Fruit fly (Drosophila melanogaster) whole organism, embryonic: ENCODE results near the gene ara.
A peak's percentile ranks its signal among the peaks of the same experiment; 100 is the strongest.

ENCODE experiments used
- ATbp ChIP-seq: fragments of 200-800 bp; sonication (Bioruptor generic); optimal IDR thresholded peaks from 2 replicates; lab custom pipeline; 2017; ENCODE audit warnings: missing biosample characterization, mild to moderate bottlenecking, missing genetic modification characterization, missing genetic modification reagents
- Abd-B ChIP-seq: fragments of 200-800 bp; sonication (Bioruptor generic); optimal IDR thresholded peaks from 2 replicates; lab custom pipeline; 2018; ENCODE audit warnings: missing biosample characterization, mild to moderate bottlenecking, missing genetic modification characterization, moderate library complexity
- Ada2b ChIP-seq: fragments of 200-800 bp; sonication (Bioruptor generic); IDR thresholded peaks from 2 replicates; pipeline ENCODE4 v1.3.6; 2022; ENCODE audit warnings: missing biosample characterization, missing genetic modification characterization
- Atf6 ChIP-seq: fragments of 200-800 bp; sonication (Bioruptor generic); IDR thresholded peaks from 2 replicates; pipeline ENCODE4 v1.3.6; 2022; ENCODE audit warnings: missing biosample characterization, missing genetic modification characterization
- Bteb2 ChIP-seq: fragments of 200-800 bp; sonication (Bioruptor generic); optimal IDR thresholded peaks from 2 replicates; lab custom pipeline; 2016; ENCODE audit warnings: missing biosample characterization, missing genetic modification characterization
- CG11696 ChIP-seq: fragments of 200-800 bp; sonication (Bioruptor generic); IDR thresholded peaks from 2 replicates; pipeline ENCODE4 v1.3.6; 2022; ENCODE audit warnings: missing biosample characterization, missing genetic modification characterization
- CG1233 ChIP-seq: fragments of 200-800 bp; sonication (Bioruptor generic); optimal IDR thresholded peaks from 4 replicates; lab custom pipeline; 2018; ENCODE audit warnings: missing biosample characterization, mild to moderate bottlenecking, missing genetic modification characterization
- CG12769 ChIP-seq: fragments of 200-800 bp; sonication (Bioruptor generic); optimal IDR thresholded peaks from 2 replicates; lab custom pipeline; 2019; ENCODE audit warnings: missing biosample characterization, mild to moderate bottlenecking, missing genetic modification characterization, moderate library complexity
- CG13123 ChIP-seq: fragments of 200-800 bp; sonication (Bioruptor generic); optimal IDR thresholded peaks from 2 replicates; lab custom pipeline; 2016; ENCODE audit warnings: missing biosample characterization, missing genetic modification characterization
- CG13287 ChIP-seq: fragments of 200-800 bp; sonication (Bioruptor generic); IDR thresholded peaks from 2 replicates; pipeline ENCODE4 v1.3.6; 2022; ENCODE audit warnings: missing biosample characterization, missing genetic modification characterization; ENCODE audit not compliant: partially characterized antibody
- CG13624 ChIP-seq: fragments of 200-800 bp; sonication (Bioruptor generic); optimal IDR thresholded peaks from 2 replicates; lab custom pipeline; 2016; ENCODE audit warnings: missing biosample characterization, missing genetic modification characterization
- CG14710 ChIP-seq: fragments of 200-800 bp; sonication (Bioruptor generic); optimal IDR thresholded peaks from 3 replicates; lab custom pipeline; 2019; ENCODE audit warnings: missing biosample characterization, mild to moderate bottlenecking, missing genetic modification characterization, moderate library complexity
- CG15011 ChIP-seq: fragments of 200-800 bp; sonication (Bioruptor generic); optimal IDR thresholded peaks from 3 replicates; lab custom pipeline; 2018; ENCODE audit warnings: missing biosample characterization, mild to moderate bottlenecking, missing genetic modification characterization
- CG17328 ChIP-seq: fragments of 200-800 bp; sonication (Bioruptor generic); IDR thresholded peaks from 2 replicates; pipeline ENCODE4 v1.3.6; 2022; ENCODE audit warnings: missing biosample characterization, missing genetic modification characterization
- CG17568 ChIP-seq: fragments of 200-800 bp; sonication (Bioruptor generic); optimal IDR thresholded peaks from 2 replicates; lab custom pipeline; 2018; ENCODE audit warnings: missing biosample characterization, mild to moderate bottlenecking, missing genetic modification characterization, moderate library complexity
- CG17802 ChIP-seq: fragments of 200-800 bp; sonication (Bioruptor generic); optimal IDR thresholded peaks from 2 replicates; lab custom pipeline; 2018; ENCODE audit warnings: missing biosample characterization, mild to moderate bottlenecking, missing genetic modification characterization, moderate library complexity
- CG32532 ChIP-seq: fragments of 200-800 bp; sonication (Bioruptor generic); IDR thresholded peaks from 2 replicates; pipeline ENCODE4 v1.3.6; 2022; ENCODE audit warnings: missing biosample characterization, missing genetic modification characterization
- CG6175 ChIP-seq: fragments of 200-800 bp; sonication (Bioruptor generic); IDR thresholded peaks from 3 replicates; pipeline ENCODE4 v1.3.6; 2022; ENCODE audit warnings: missing biosample characterization, missing genetic modification characterization
- CG6683 ChIP-seq: fragments of 200-800 bp; sonication (Bioruptor generic); optimal IDR thresholded peaks from 2 replicates; lab custom pipeline; 2017; ENCODE audit warnings: missing biosample characterization, mild to moderate bottlenecking, missing genetic modification characterization, missing genetic modification reagents
- CG7786 ChIP-seq: fragments of 200-800 bp; sonication (Bioruptor generic); optimal IDR thresholded peaks from 2 replicates; lab custom pipeline; 2016; ENCODE audit warnings: missing biosample characterization, missing genetic modification characterization
- CG9727 ChIP-seq: fragments of 200-800 bp; sonication (Bioruptor generic); optimal IDR thresholded peaks from 3 replicates; lab custom pipeline; 2017; ENCODE audit warnings: missing biosample characterization, mild to moderate bottlenecking, missing genetic modification characterization
- CG9932 ChIP-seq: fragments of 200-800 bp; sonication (Bioruptor generic); IDR thresholded peaks from 2 replicates; pipeline ENCODE4 v1.3.6; 2022; ENCODE audit warnings: missing biosample characterization, missing genetic modification characterization
- E2f2 ChIP-seq: fragments of 200-800 bp; sonication (Bioruptor generic); IDR thresholded peaks from 2 replicates; pipeline ENCODE4 v1.3.6; 2022; ENCODE audit warnings: missing biosample characterization, missing genetic modification characterization
- HmgZ ChIP-seq: fragments of 200-800 bp; sonication (Bioruptor generic); optimal IDR thresholded peaks from 2 replicates; lab custom pipeline; 2018; ENCODE audit warnings: missing biosample characterization, mild to moderate bottlenecking, missing genetic modification characterization
- Hr78 ChIP-seq, 2 experiments: fragments of 200-800 bp in 1 of 2; fragments of >200 bp in 1 of 2; sonication (Bioruptor generic) in 1 of 2; optimal IDR thresholded peaks; 2 replicates each; lab custom pipeline; 2017 to 2019; ENCODE audit warnings: missing biosample characterization in 2 of 2, missing genetic modification characterization in 2 of 2, mild to moderate bottlenecking in 1 of 2, moderate library complexity in 1 of 2
- MESR4 ChIP-seq: fragments of 200-800 bp; sonication (Bioruptor generic); optimal IDR thresholded peaks from 2 replicates; lab custom pipeline; 2018; ENCODE audit warnings: missing biosample characterization, mild to moderate bottlenecking, missing genetic modification characterization, moderate library complexity
- NFAT ChIP-seq: fragments of 200-800 bp; sonication (Bioruptor generic); IDR thresholded peaks from 2 replicates; pipeline ENCODE4 v1.3.6; 2022; ENCODE audit warnings: missing biosample characterization, missing genetic modification characterization
- Neu2 ChIP-seq: fragments of 200-800 bp; sonication (Bioruptor generic); optimal IDR thresholded peaks from 3 replicates; lab custom pipeline; 2016; ENCODE audit warnings: missing biosample characterization, missing genetic modification characterization, borderline replicate concordance
- Optix ChIP-seq: fragments of 200-800 bp; sonication (Bioruptor generic); IDR thresholded peaks from 3 replicates; pipeline ENCODE4 v1.3.6; 2022; ENCODE audit warnings: missing biosample characterization, missing genetic modification characterization
- PHDP ChIP-seq: fragments of 200-800 bp; sonication (Bioruptor generic); optimal IDR thresholded peaks from 3 replicates; lab custom pipeline; 2018; ENCODE audit warnings: missing biosample characterization, mild to moderate bottlenecking, missing genetic modification characterization, moderate library complexity
- Ptx1 ChIP-seq: fragments of 200-800 bp; sonication (Bioruptor generic); IDR thresholded peaks from 2 replicates; pipeline ENCODE4 v1.3.6; 2022; ENCODE audit warnings: missing biosample characterization, missing genetic modification characterization
- dmrt99B ChIP-seq: fragments of 200-800 bp; sonication (Bioruptor generic); optimal IDR thresholded peaks from 2 replicates; lab custom pipeline; 2018; ENCODE audit warnings: missing biosample characterization, mild to moderate bottlenecking, missing genetic modification characterization, moderate library complexity
- grau ChIP-seq: fragments of 200-800 bp; optimal IDR thresholded peaks from 3 replicates; lab custom pipeline; 2019; ENCODE audit warnings: missing biosample characterization, mild to moderate bottlenecking, missing genetic modification characterization, moderate library complexity
- grn ChIP-seq: fragments of 200-800 bp; sonication (Bioruptor generic); optimal IDR thresholded peaks from 3 replicates; lab custom pipeline; 2017; ENCODE audit warnings: missing biosample characterization, missing genetic modification characterization
- hbn ChIP-seq: fragments of 200-800 bp; sonication (Bioruptor generic); IDR thresholded peaks from 2 replicates; pipeline ENCODE4 v1.3.6; 2022; ENCODE audit warnings: missing biosample characterization, missing genetic modification characterization; ENCODE audit not compliant: partially characterized antibody
- hkb ChIP-seq, 2 experiments: fragments of 200-800 bp in 1 of 2; fragments of >200 bp in 1 of 2; sonication (Bioruptor generic) in 1 of 2; IDR thresholded peaks in 1 of 2; optimal IDR thresholded peaks in 1 of 2; 2 replicates each; pipeline versions ENCODE4 v1.3.6 to Lab custom; 2017 to 2022; ENCODE audit warnings: missing biosample characterization in 1 of 2, missing genetic modification characterization in 1 of 2
- inv ChIP-seq: fragments of 200-800 bp; sonication (Bioruptor generic); IDR thresholded peaks from 2 replicates; pipeline ENCODE4 v1.3.6; 2022; ENCODE audit warnings: missing biosample characterization, missing genetic modification characterization; ENCODE audit not compliant: partially characterized antibody
- maf-S ChIP-seq: fragments of 200-800 bp; sonication (Bioruptor generic); optimal IDR thresholded peaks from 2 replicates; lab custom pipeline; 2016; ENCODE audit warnings: missing biosample characterization, missing genetic modification characterization
- phol ChIP-seq: fragments of 200-800 bp; sonication (Bioruptor generic); optimal IDR thresholded peaks from 3 replicates; lab custom pipeline; 2018; ENCODE audit warnings: missing biosample characterization, mild to moderate bottlenecking, missing genetic modification characterization, moderate library complexity
- scrt ChIP-seq: fragments of 200-800 bp; sonication (Bioruptor generic); optimal IDR thresholded peaks from 2 replicates; lab custom pipeline; 2018; ENCODE audit warnings: missing biosample characterization, mild to moderate bottlenecking, missing genetic modification characterization, moderate library complexity
- sens ChIP-seq: fragments of 200-800 bp; sonication (Bioruptor generic); peaks from one replicate; lab custom pipeline; 2016; ENCODE audit warnings: missing biosample characterization, missing genetic modification characterization
- sens-2 ChIP-seq: fragments of 200-800 bp; sonication (Bioruptor generic); IDR thresholded peaks from 2 replicates; pipeline ENCODE4 v1.3.6; 2022; ENCODE audit warnings: missing biosample characterization, missing genetic modification characterization
- slbo ChIP-seq: fragments of 200-800 bp; sonication (Bioruptor generic); IDR thresholded peaks from 2 replicates; pipeline ENCODE4 v1.3.6; 2022; ENCODE audit warnings: missing biosample characterization, missing genetic modification characterization
- slp2 ChIP-seq: fragments of 200-800 bp; sonication (Bioruptor generic); optimal IDR thresholded peaks from 2 replicates; lab custom pipeline; 2016; ENCODE audit warnings: missing biosample characterization, missing genetic modification characterization
- tio ChIP-seq: fragments of 200-800 bp; sonication (Bioruptor generic); optimal IDR thresholded peaks from 2 replicates; lab custom pipeline; 2017; ENCODE audit warnings: missing biosample characterization, missing genetic modification characterization, inconsistent platforms
- wor ChIP-seq: fragments of 200-800 bp; sonication (Bioruptor generic); IDR thresholded peaks from 2 replicates; pipeline ENCODE4 v1.3.6; 2022; ENCODE audit warnings: missing biosample characterization, missing genetic modification characterization
- zf30C ChIP-seq: fragments of 200-800 bp; sonication (Bioruptor generic); optimal IDR thresholded peaks from 3 replicates; lab custom pipeline; 2018; ENCODE audit warnings: missing biosample characterization, mild to moderate bottlenecking, missing genetic modification characterization

ara gene

DNA sequence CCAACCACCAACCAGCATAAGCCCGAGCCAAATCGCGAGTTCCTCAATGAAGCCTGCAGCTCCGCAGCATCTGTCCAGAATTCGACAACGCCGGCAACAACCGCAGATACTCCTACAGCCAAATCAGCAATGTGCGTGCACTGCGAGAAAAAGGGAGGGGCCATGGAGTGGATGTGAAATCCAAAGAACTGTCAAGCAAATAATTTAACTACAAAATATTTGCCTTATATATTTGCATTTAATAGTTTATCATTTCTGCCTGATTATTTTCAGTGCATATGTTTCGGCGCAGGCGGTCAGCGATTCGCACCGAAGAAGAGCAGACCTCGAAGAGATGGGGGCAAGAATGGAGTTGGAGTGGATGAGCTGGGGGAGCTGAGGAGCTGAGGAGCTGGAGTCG, 28.8 kb upstream of the ara start (continued):
- TF ChIP-seq zf30C, result no peak
- TF ChIP-seq tio (GFP tag; lab: Kevin White, UChicago), result no peak
- no peak for TF ChIP-seq HmgZ (tag; lab: Kevin White, UChicago)
- TF ChIP-seq wor (GFP tag; lab: Robert Waterston, UW), result no peak
- no peak for TF ChIP-seq slp2 (GFP tag; lab: Kevin White, UChicago)
- no peak for TF ChIP-seq CG32532
- TF ChIP-seq maf-S (GFP tag; lab: Kevin White, UChicago), result no peak
- TF ChIP-seq CG17328 (GFP tag; lab: Robert Waterston, UW), result peak; percentile 50; the same call in 1 of the 2 replicates
- no peak for TF ChIP-seq hkb (optimal IDR thresholded peaks at IDR 0.05; lab: Kevin White, UChicago)
- peak; percentile 9; the same call in 1 of the 2 replicates for TF ChIP-seq hkb (GFP tag; IDR thresholded peaks at IDR 0.05; lab: Robert Waterston, UW)
- TF ChIP-seq CG13123 (GFP tag; lab: Kevin White, UChicago), result no peak
- no peak for TF ChIP-seq CG6683 (GFP tag; lab: Kevin White, UChicago)
- TF ChIP-seq CG17802, result no peak
- 0 out of 2 replicates have a peak, but pooled peaks have one; percentile 20 for TF ChIP-seq CG11696
- TF ChIP-seq CG9727 (GFP tag; lab: Kevin White, UChicago), result no peak
- no peak for TF ChIP-seq Atf6
- no peak for TF ChIP-seq CG13287 (GFP tag; lab: Robert Waterston, UW)
- no peak for TF ChIP-seq CG9932
- no peak for TF ChIP-seq Neu2
- no peak for TF ChIP-seq scrt (GFP tag; lab: Kevin White, UChicago)
- no peak for TF ChIP-seq sens-2 (GFP tag; lab: Robert Waterston, UW)
- peak; percentile 36; the same call in 1 of the 3 replicates for TF ChIP-seq Optix
- no peak for TF ChIP-seq Bteb2
- no peak for TF ChIP-seq hbn

- TF ChIP-seq sens (peak; percentile 41), Ptx1 (no peak), phol (tag; lab: Kevin White, UChicago) (peak; percentile 15), CG14710 (tag; lab: Kevin White, UChicago) (peak; percentile 1), slbo (GFP tag; lab: Robert Waterston, UW) (no peak), Ada2b (GFP tag; lab: Robert Waterston, UW) (no peak)
Measured at dm6 chr3L:12557736-12558135, 22.7 kb upstream of the ara start.

- TF ChIP-seq CG9932 (no peak), ATbp (GFP tag; lab: Kevin White, UChicago) (no peak), CG1233 (GFP tag; lab: Kevin White, UChicago) (no peak), grn (GFP tag; lab: Kevin White, UChicago) (no peak), CG12769 (tag; lab: Kevin White, UChicago) (no peak), MESR4 (GFP tag; lab: Kevin White, UChicago) (no peak), HmgZ (tag; lab: Kevin White, UChicago) (no peak), CG6175 (no peak), CG15011 (GFP tag; lab: Kevin White, UChicago) (no peak), Hr78 (GFP tag; optimal IDR thresholded peaks at IDR 0.05; lab: Kevin White, UChicago) (no peak), CG7786 (GFP tag; lab: Kevin White, UChicago) (no peak), CG17568 (GFP tag; lab: Kevin White, UChicago) (no peak), PHDP (tag; lab: Kevin White, UChicago) (no peak), NFAT (GFP tag; lab: Robert Waterston, UW) (no peak), Abd-B (no peak), CG13624 (GFP tag; lab: Kevin White, UChicago) (no peak), grau (tag; lab: Kevin White, UChicago) (no peak), dmrt99B (no peak), E2f2 (GFP tag; lab: Robert Waterston, UW) (no peak), inv (GFP tag; lab: Robert Waterston, UW) (no peak)
Measured at dm6 chr3L:12559273-12559672, 21.2 kb upstream of the ara start.
